Worm (Caenorhabditis elegans) whole organism, L1 larva: Measurements from ENCODE around the gene F57B9.3.

Source experiments
- C16A3.4 ChIP-seq: fragments of 150-350 bp; optimal IDR thresholded peaks from 2 replicates; lab custom pipeline; 2014; ENCODE audit warnings: missing biosample characterization, missing genetic modification characterization
- C34B4.2 ChIP-seq: sonication (generic microtip); optimal IDR thresholded peaks from 2 replicates; lab custom pipeline; 2017; ENCODE audit warnings: mild to moderate bottlenecking, missing genetic modification characterization, missing compliant biosample characterization
- alr-1 ChIP-seq: fragments of 200-800 bp; sonication (Bioruptor generic); optimal IDR thresholded peaks from 2 replicates; lab custom pipeline; 2018; ENCODE audit warnings: borderline replicate concordance, mild to moderate bottlenecking, missing genetic modification characterization, missing compliant biosample characterization
- ama-1 ChIP-seq: fragments of 150-350 bp; optimal IDR thresholded peaks from 2 replicates; lab custom pipeline; 2014
- blmp-1 ChIP-seq: fragments of 150-350 bp; optimal IDR thresholded peaks from 2 replicates; lab custom pipeline; 2014; ENCODE audit warnings: missing biosample characterization, missing genetic modification characterization
- ceh-63 ChIP-seq: fragments of 200-800 bp; sonication (Bioruptor generic); optimal IDR thresholded peaks from 2 replicates; lab custom pipeline; 2018; ENCODE audit warnings: mild to moderate bottlenecking, missing genetic modification characterization, missing compliant biosample characterization
- ceh-8 ChIP-seq: fragments of 200-800 bp; sonication (Bioruptor generic); optimal IDR thresholded peaks from 2 replicates; lab custom pipeline; 2018; ENCODE audit warnings: mild to moderate bottlenecking, missing genetic modification characterization, moderate library complexity, missing compliant biosample characterization
- ceh-82 ChIP-seq, 3 experiments: fragments of 150-350 bp in 1 of 3; sonication (generic microtip) in 2 of 3; optimal IDR thresholded peaks; 2 replicates each; lab custom pipeline; 2014 to 2017; ENCODE audit warnings: missing biosample characterization in 3 of 3, missing genetic modification characterization in 3 of 3
- ceh-88 ChIP-seq: fragments of 200-800 bp; sonication (Bioruptor generic); IDR thresholded peaks from 2 replicates; pipeline ENCODE4 v1.3.6; 2022; ENCODE audit warnings: missing genetic modification characterization, missing compliant biosample characterization
- ceh-90 ChIP-seq: sonication (generic microtip); optimal IDR thresholded peaks from 2 replicates; lab custom pipeline; 2016; ENCODE audit warnings: missing genetic modification characterization, missing compliant biosample characterization
- ces-1 ChIP-seq: fragments of 150-350 bp; optimal IDR thresholded peaks from 2 replicates; lab custom pipeline; 2014; ENCODE audit warnings: missing biosample characterization, missing genetic modification reagents, missing genetic modification characterization
- efl-1 ChIP-seq, 4 experiments: fragments of 150-350 bp; optimal IDR thresholded peaks in 3 of 4; peaks in 1 of 4; 1 replicate in 1 of 4; 2 replicates in 3 of 4; lab custom pipeline; 2014; ENCODE audit warnings: missing biosample characterization in 2 of 4, missing genetic modification characterization in 2 of 4, missing genetic modification reagents in 2 of 4
- ets-5 ChIP-seq: fragments of 200-800 bp; sonication (Bioruptor generic); IDR thresholded peaks from 2 replicates; pipeline ENCODE4 v1.3.6; 2022; ENCODE audit warnings: missing genetic modification characterization, missing compliant biosample characterization
- fkh-4 ChIP-seq: sonication (generic microtip); optimal IDR thresholded peaks from 2 replicates; lab custom pipeline; 2016; ENCODE audit warnings: missing compliant biosample characterization, missing genetic modification characterization, borderline replicate concordance
- grh-1 ChIP-seq: fragments of 200-800 bp; sonication (Bioruptor generic); IDR thresholded peaks from 2 replicates; pipeline ENCODE4 v1.3.6; 2022; ENCODE audit warnings: missing genetic modification reagents, missing genetic modification characterization, missing compliant biosample characterization
- hlh-17 ChIP-seq: fragments of 200-800 bp; sonication (Bioruptor generic); optimal IDR thresholded peaks from 2 replicates; lab custom pipeline; 2018; ENCODE audit warnings: missing genetic modification characterization, mild to moderate bottlenecking, missing compliant biosample characterization, moderate library complexity, borderline replicate concordance
- hlh-4 ChIP-seq: sonication (generic microtip); optimal IDR thresholded peaks from 2 replicates; lab custom pipeline; 2016; ENCODE audit warnings: mild to moderate bottlenecking, missing genetic modification characterization, missing compliant biosample characterization
- hpl-2 ChIP-seq: fragments of 150-350 bp; optimal IDR thresholded peaks from 2 replicates; lab custom pipeline; 2014; ENCODE audit warnings: missing biosample characterization, missing genetic modification reagents, missing genetic modification characterization
- isw-1 ChIP-seq: fragments of 200-800 bp; sonication (Bioruptor generic); IDR thresholded peaks from 2 replicates; pipeline ENCODE4 v1.3.6; 2022; ENCODE audit warnings: missing genetic modification characterization, missing compliant biosample characterization
- lin-14 ChIP-seq: fragments of 200-800 bp; sonication (Bioruptor generic); optimal IDR thresholded peaks from 2 replicates; lab custom pipeline; 2018; ENCODE audit warnings: mild to moderate bottlenecking, missing genetic modification characterization, moderate library complexity, missing compliant biosample characterization
- lin-15B ChIP-seq: fragments of 150-350 bp; sonication (generic microtip); optimal IDR thresholded peaks from 3 replicates; lab custom pipeline; 2014; ENCODE audit warnings: missing biosample characterization, missing genetic modification characterization
- lin-39 ChIP-seq: fragments of 150-350 bp; optimal IDR thresholded peaks from 2 replicates; lab custom pipeline; 2014; ENCODE audit warnings: missing biosample characterization, missing genetic modification reagents, missing genetic modification characterization
- lsy-2 ChIP-seq, 2 experiments: fragments of 150-350 bp; optimal IDR thresholded peaks; 2 replicates each; lab custom pipeline; 2014; ENCODE audit warnings: missing biosample characterization in 2 of 2, missing genetic modification characterization in 2 of 2
- mdl-1 ChIP-seq, 2 experiments: fragments of 150-350 bp; optimal IDR thresholded peaks; 2 replicates each; lab custom pipeline; 2014 to 2017; ENCODE audit warnings: missing biosample characterization in 2 of 2, missing genetic modification characterization in 2 of 2, inconsistent platforms in 1 of 2
- mef-2 ChIP-seq: fragments of 150-350 bp; optimal IDR thresholded peaks from 2 replicates; lab custom pipeline; 2014; ENCODE audit warnings: missing biosample characterization, missing genetic modification characterization
- nhr-19 ChIP-seq: fragments of 200-800 bp; sonication (Bioruptor generic); conservative IDR thresholded peaks from 2 replicates; pipeline ENCODE4 v1.3.6; 2022; ENCODE audit warnings: missing genetic modification characterization, missing compliant biosample characterization
- nhr-28 ChIP-seq: fragments of 150-350 bp; optimal IDR thresholded peaks from 2 replicates; lab custom pipeline; 2014; ENCODE audit warnings: missing biosample characterization, missing genetic modification characterization
- nhr-76 ChIP-seq: sonication (generic microtip); optimal IDR thresholded peaks from 2 replicates; lab custom pipeline; 2017; ENCODE audit warnings: missing biosample characterization, missing genetic modification characterization
- nhr-84 ChIP-seq: sonication (generic microtip); optimal IDR thresholded peaks from 2 replicates; lab custom pipeline; 2017; ENCODE audit warnings: missing biosample characterization, missing genetic modification characterization
- nhr-85 ChIP-seq: sonication (generic microtip); peaks from one replicate; lab custom pipeline; 2016; ENCODE audit warnings: missing genetic modification characterization, inconsistent platforms, missing compliant biosample characterization
- nhr-90 ChIP-seq: sonication (generic microtip); optimal IDR thresholded peaks from 2 replicates; lab custom pipeline; 2016; ENCODE audit warnings: mild to moderate bottlenecking, missing genetic modification characterization, missing compliant biosample characterization; ENCODE audit not compliant: poor library complexity
- pag-3 ChIP-seq: sonication (generic microtip); optimal IDR thresholded peaks from 2 replicates; lab custom pipeline; 2017; ENCODE audit warnings: missing genetic modification characterization, mild to moderate bottlenecking, missing compliant biosample characterization, antibody characterized with exemption, borderline replicate concordance; ENCODE audit not compliant: insufficient read depth
- snpc-4 ChIP-seq: fragments of 150-350 bp; optimal IDR thresholded peaks from 2 replicates; lab custom pipeline; 2014; ENCODE audit warnings: missing biosample characterization, missing genetic modification characterization
- snu-23 ChIP-seq: sonication (generic microtip); optimal IDR thresholded peaks from 2 replicates; lab custom pipeline; 2016; ENCODE audit warnings: missing genetic modification characterization, missing compliant biosample characterization
- sox-4 ChIP-seq: sonication (generic microtip); optimal IDR thresholded peaks from 2 replicates; lab custom pipeline; 2016; ENCODE audit warnings: missing genetic modification characterization, missing compliant biosample characterization
- sup-37 ChIP-seq: fragments of 200-800 bp; sonication (Bioruptor generic); optimal IDR thresholded peaks from 2 replicates; lab custom pipeline; 2018; ENCODE audit warnings: mild to moderate bottlenecking, missing genetic modification characterization, missing compliant biosample characterization
- swsn-7 ChIP-seq: sonication (generic microtip); optimal IDR thresholded peaks from 2 replicates; lab custom pipeline; 2016; ENCODE audit warnings: missing genetic modification characterization, missing compliant biosample characterization
- tbx-2 ChIP-seq: sonication (generic microtip); optimal IDR thresholded peaks from 2 replicates; lab custom pipeline; 2016; ENCODE audit warnings: missing genetic modification characterization, missing compliant biosample characterization
- tlp-1 ChIP-seq: fragments of 150-350 bp; optimal IDR thresholded peaks from 2 replicates; lab custom pipeline; 2014; ENCODE audit warnings: missing biosample characterization, missing genetic modification characterization
- unc-30 ChIP-seq: sonication (generic microtip); optimal IDR thresholded peaks from 2 replicates; lab custom pipeline; 2017; ENCODE audit warnings: missing biosample characterization, missing genetic modification characterization
- unc-62 ChIP-seq: fragments of 150-350 bp; optimal IDR thresholded peaks from 2 replicates; lab custom pipeline; 2014; ENCODE audit warnings: missing biosample characterization, missing genetic modification reagents, missing genetic modification characterization
- unc-86 ChIP-seq: sonication (generic microtip); optimal IDR thresholded peaks from 2 replicates; lab custom pipeline; 2016; ENCODE audit warnings: missing genetic modification characterization, missing compliant biosample characterization
- xbp-1 ChIP-seq: sonication (generic microtip); optimal IDR thresholded peaks from 2 replicates; lab custom pipeline; 2016; ENCODE audit warnings: missing genetic modification characterization, missing compliant biosample characterization
- ztf-11 ChIP-seq, 2 experiments: sonication (generic microtip); optimal IDR thresholded peaks; 2 replicates each; lab custom pipeline; 2016 to 2017; ENCODE audit warnings: missing genetic modification characterization in 2 of 2, missing biosample characterization in 1 of 2, missing compliant biosample characterization in 1 of 2

The F57B9.3 gene

DNA sequence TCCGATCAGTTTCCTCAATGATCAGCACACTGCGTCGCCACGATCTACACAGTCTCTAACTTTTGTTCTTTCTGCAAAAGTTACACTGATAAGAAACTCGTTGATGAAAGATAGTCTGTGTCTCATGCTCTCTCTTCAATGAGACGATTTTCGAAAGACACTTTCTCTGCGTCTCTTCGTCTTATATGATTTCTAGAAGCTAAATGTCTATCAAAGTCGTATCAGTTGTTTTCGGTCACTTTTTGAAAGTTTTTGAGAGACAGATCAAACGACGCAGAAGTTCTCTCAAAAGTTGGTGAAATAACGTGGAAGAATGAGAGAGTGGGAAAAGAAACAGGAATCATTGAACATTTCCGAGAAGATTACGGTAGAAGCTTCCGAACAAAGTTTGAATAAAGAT lies 44.5 kb upstream of the F57B9.3 start (continued):
- peak; percentile 53 for TF ChIP-seq nhr-90
- TF ChIP-seq mdl-1 (tag; optimal IDR thresholded peaks at IDR 0.05; lab: Kevin White, UChicago) = peak in 1 of 2 experiments; percentile 49
- TF ChIP-seq ceh-90 (tag; lab: Kevin White, UChicago) = no peak
- no peak for TF ChIP-seq hlh-4 (tag; lab: Kevin White, UChicago)
- peak; percentile 86 for TF ChIP-seq snu-23
- TF ChIP-seq ama-1 (lab: Kevin White, UChicago) = no peak
- no peak for TF ChIP-seq nhr-84 (tag; lab: Kevin White, UChicago)
- peak; percentile 60 for TF ChIP-seq efl-1 (optimal IDR thresholded peaks at IDR 0.05; lab: Kevin White, UChicago)
- peak; percentile 36 to 95 for TF ChIP-seq efl-1 (GFP tag; optimal IDR thresholded peaks at IDR 0.05 in 1 of 2; lab: Kevin White, UChicago)
- TF ChIP-seq ceh-63 (GFP tag; lab: Kevin White, UChicago) = no peak
- TF ChIP-seq xbp-1 (tag; lab: Kevin White, UChicago) = peak; percentile 14
- TF ChIP-seq ces-1 (GFP tag; lab: Kevin White, UChicago) = no peak
- TF ChIP-seq grh-1 (GFP tag; lab: Robert Waterston, UW) = peak; percentile 44; the same call in 1 of the 2 replicates
- no peak for TF ChIP-seq lin-15B
- TF ChIP-seq nhr-85 = peak; percentile 87
- TF ChIP-seq ceh-8 (GFP tag; lab: Kevin White, UChicago) = no peak
- TF ChIP-seq mef-2 (tag; lab: Kevin White, UChicago) = no peak
- no peak for TF ChIP-seq snpc-4 (tag; lab: Kevin White, UChicago)
- TF ChIP-seq sup-37 (GFP tag; lab: Kevin White, UChicago) = no peak
- TF ChIP-seq lsy-2 (tag; optimal IDR thresholded peaks at IDR 0.05; lab: Kevin White, UChicago) = peak; percentile 74 to 91
- TF ChIP-seq tbx-2 (tag; lab: Kevin White, UChicago) = peak; percentile 77
- TF ChIP-seq nhr-76 (tag; lab: Kevin White, UChicago) = no peak
- no peak for TF ChIP-seq sox-4 (tag; lab: Kevin White, UChicago)
- peak; percentile 50 for TF ChIP-seq swsn-7 (tag; lab: Kevin White, UChicago)
- peak; percentile 90 for TF ChIP-seq lin-14 (GFP tag; lab: Kevin White, UChicago)
- TF ChIP-seq unc-30 = no peak
- peak; percentile 63 for TF ChIP-seq lin-39 (tag; lab: Kevin White, UChicago)
- TF ChIP-seq nhr-28 (tag; lab: Kevin White, UChicago) = no peak
- peak; percentile 60 for TF ChIP-seq blmp-1 (tag; lab: Kevin White, UChicago)
- TF ChIP-seq C34B4.2 (tag; lab: Kevin White, UChicago) = no peak
- no peak for TF ChIP-seq ceh-88 (GFP tag; lab: Robert Waterston, UW)
- no peak for TF ChIP-seq unc-62 (GFP tag; lab: Kevin White, UChicago)
- no peak for TF ChIP-seq unc-86 (tag; lab: Kevin White, UChicago)
- TF ChIP-seq C16A3.4 = no peak
- TF ChIP-seq tlp-1 (tag; lab: Kevin White, UChicago) = no peak
- peak; percentile 28 for TF ChIP-seq hpl-2
- TF ChIP-seq fkh-4 = no peak
- no peak for TF ChIP-seq ztf-11 (tag; optimal IDR thresholded peaks at IDR 0.05; lab: Kevin White, UChicago)
- no peak for TF ChIP-seq pag-3 (tag; lab: Kevin White, UChicago)
- no peak for TF ChIP-seq ets-5 (GFP tag; lab: Robert Waterston, UW)
- TF ChIP-seq isw-1 = no peak
- no peak for TF ChIP-seq hlh-17 (GFP tag; lab: Kevin White, UChicago)
- no peak for TF ChIP-seq alr-1 (tag; lab: Kevin White, UChicago)
- TF ChIP-seq ceh-82 (tag; optimal IDR thresholded peaks at IDR 0.05; lab: Kevin White, UChicago) = peak in 2 of 3 experiments; percentile 10 to 11
- TF ChIP-seq nhr-19 (GFP tag; lab: Robert Waterston, UW) = peak; percentile 85
- TF ChIP-seq, all 84 proteins: peak for 33
